Fruit fly (Drosophila melanogaster): Measurements from ENCODE around the gene S.

- TF ChIP-seq CG8478 (optimal IDR thresholded peaks at IDR 0.05), result no peak
- TF ChIP-seq CTCF (optimal IDR thresholded peaks at IDR 0.05), result no peak
Measured at dm6 chr2L:1114230-1114629, 36.6 kb upstream of the S start.
